Worm (Caenorhabditis elegans): ENCODE results near the gene drl-1.

drl-1 gene

ce11 chrIV:306572-306971, 18.3 kb upstream of the drl-1 start:
- 0 out of 2 replicates have a peak, but pooled peaks have one; percentile 15 for TF ChIP-seq hmg-1.1 (GFP tag; IDR thresholded peaks at IDR 0.05)
- TF ChIP-seq ama-1 (optimal IDR thresholded peaks at IDR 0.05) = no peak
- no peak for TF ChIP-seq ceh-62 (tag; optimal IDR thresholded peaks at IDR 0.05)
- TF ChIP-seq aha-1 (tag) = peak; percentile 73
- TF ChIP-seq nhr-11 (tag; optimal IDR thresholded peaks at IDR 0.05) = peak; percentile 37
- TF ChIP-seq nhr-41 (GFP tag; IDR thresholded peaks at IDR 0.05) = 0 out of 2 replicates have a peak, but pooled peaks have one; percentile 10
- 0 out of 2 replicates have a peak, but pooled peaks have one; percentile 26 for TF ChIP-seq lin-38 (GFP tag; IDR thresholded peaks at IDR 0.05)
- TF ChIP-seq duxl-1 (tag; optimal IDR thresholded peaks at IDR 0.05; ENCODE audit: poor library complexity) = no peak
- TF ChIP-seq pha-4 (GFP tag; IDR thresholded peaks at IDR 0.05) = peak; percentile 41; the same call in 1 of the 2 replicates
- TF ChIP-seq pha-4 (tag; optimal IDR thresholded peaks at IDR 0.05) = no peak
- TF ChIP-seq zfp-3 (GFP tag; conservative IDR thresholded peaks at IDR 0.05) = no peak
- no peak for TF ChIP-seq madf-5 (GFP tag; IDR thresholded peaks at IDR 0.05)
- no peak for TF ChIP-seq ceh-20 (GFP tag; IDR thresholded peaks at IDR 0.05)
- TF ChIP-seq lsy-2 (tag; optimal IDR thresholded peaks at IDR 0.05) = peak in 1 of 2 experiments; percentile 47
- TF ChIP-seq mes-2 (tag; optimal IDR thresholded peaks at IDR 0.05; ENCODE audit: poor library complexity, severe bottlenecking) = peak; percentile 19
- TF ChIP-seq hlh-11 (tag; optimal IDR thresholded peaks at IDR 0.05) = peak; percentile 36
- no peak for TF ChIP-seq ceh-32 (tag; optimal IDR thresholded peaks at IDR 0.05; ENCODE audit: poor library complexity)
- TF ChIP-seq F49E8.2 (tag; optimal IDR thresholded peaks at IDR 0.05; ENCODE audit: borderline replicate concordance) = no peak
- TF ChIP-seq snpc-4 (tag; optimal IDR thresholded peaks at IDR 0.05) = no peak
- TF ChIP-seq D1046.2 (GFP tag; IDR thresholded peaks at IDR 0.05) = no peak
- no peak for TF ChIP-seq tra-1 (GFP tag; IDR thresholded peaks at IDR 0.05)
- TF ChIP-seq F44E2.7 (GFP tag; IDR thresholded peaks at IDR 0.05) = no peak
- no peak for TF ChIP-seq Y5F2A.4 (GFP tag; optimal IDR thresholded peaks at IDR 0.05)
- no peak for TF ChIP-seq ceh-44 (GFP tag; IDR thresholded peaks at IDR 0.05)
- no peak for TF ChIP-seq fos-1 (tag; optimal IDR thresholded peaks at IDR 0.05)
- TF ChIP-seq unc-62 (GFP tag; optimal IDR thresholded peaks at IDR 0.05 in 1 of 2) = no peak
- TF ChIP-seq unc-62 (tag; optimal IDR thresholded peaks at IDR 0.05) = no peak
- no peak for TF ChIP-seq zip-2 (tag; optimal IDR thresholded peaks at IDR 0.05)
- no peak for TF ChIP-seq nhr-28 (tag; optimal IDR thresholded peaks at IDR 0.05)
- peak; percentile 54 for TF ChIP-seq hlh-30 (tag; optimal IDR thresholded peaks at IDR 0.05; ENCODE audit: insufficient read depth)
- TF ChIP-seq T26A8.4 (GFP tag; IDR thresholded peaks at IDR 0.05) = no peak
- TF ChIP-seq nhr-76 (tag; optimal IDR thresholded peaks at IDR 0.05) = no peak
- TF ChIP-seq nhr-6 (tag; optimal IDR thresholded peaks at IDR 0.05) = no peak
- no peak for TF ChIP-seq lir-3 (tag; optimal IDR thresholded peaks at IDR 0.05)
- no peak for TF ChIP-seq vab-7 (GFP tag; IDR thresholded peaks at IDR 0.05)
- no peak for TF ChIP-seq fkh-10 (GFP tag; optimal IDR thresholded peaks at IDR 0.05)
- TF ChIP-seq F26F4.8 (GFP tag; conservative IDR thresholded peaks at IDR 0.05) = no peak
- no peak for TF ChIP-seq T20F7.1 (GFP tag; optimal IDR thresholded peaks at IDR 0.05)
- no peak for TF ChIP-seq snpc-1.2 (GFP tag; IDR thresholded peaks at IDR 0.05)
- no peak for TF ChIP-seq cey-2 (tag; optimal IDR thresholded peaks at IDR 0.05; ENCODE audit: borderline replicate concordance, insufficient read depth)

DNA sequence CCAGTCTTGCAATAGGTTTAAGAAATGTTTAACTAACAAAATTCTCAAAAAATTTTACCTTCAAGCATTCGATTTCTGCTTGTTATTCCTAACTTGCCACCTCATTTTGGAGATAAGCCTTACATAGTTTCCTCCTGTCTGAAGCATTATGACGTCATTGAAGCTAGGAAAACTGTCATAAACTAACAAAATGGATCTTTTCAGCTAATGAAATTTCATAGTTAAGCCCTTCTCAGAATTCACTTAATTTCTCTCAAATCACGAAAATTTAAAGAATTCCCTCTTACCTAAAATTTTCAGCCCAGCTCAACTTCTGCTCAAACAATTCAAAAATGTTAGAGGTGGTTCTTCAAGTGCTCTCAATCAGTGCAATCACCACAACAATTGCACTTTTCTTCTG, 17.7 kb upstream of the drl-1 start, which contains the start of gene swt-1:
swt-1 (plus strand) TSS at position 301 of the 400 bp plus-strand sequence.
- no peak for TF ChIP-seq nhr-42 (GFP tag; IDR thresholded peaks at IDR 0.05)
- no peak for TF ChIP-seq saeg-2 (GFP tag; IDR thresholded peaks at IDR 0.05)
- TF ChIP-seq ZK337.2 (GFP tag; IDR thresholded peaks at IDR 0.05) = no peak
- no peak for TF ChIP-seq php-3 (GFP tag; IDR thresholded peaks at IDR 0.05)
- no peak for TF ChIP-seq lin-29 (GFP tag; IDR thresholded peaks at IDR 0.05)
- no peak for TF ChIP-seq nhr-28 (tag; optimal IDR thresholded peaks at IDR 0.05)
- TF ChIP-seq T26A8.4 (GFP tag; IDR thresholded peaks at IDR 0.05) = no peak
- no peak for TF ChIP-seq lin-1 (GFP tag; IDR thresholded peaks at IDR 0.05)
- no peak for TF ChIP-seq ctbp-1 (GFP tag; IDR thresholded peaks at IDR 0.05)
- TF ChIP-seq cey-2 (tag; optimal IDR thresholded peaks at IDR 0.05; ENCODE audit: borderline replicate concordance, insufficient read depth) = no peak
- TF ChIP-seq ceh-32 (tag; optimal IDR thresholded peaks at IDR 0.05; ENCODE audit: poor library complexity) = no peak
- no peak for TF ChIP-seq attf-4 (tag; optimal IDR thresholded peaks at IDR 0.05)
- TF ChIP-seq sdz-12 (GFP tag; optimal IDR thresholded peaks at IDR 0.05) = no peak
